Worm (Caenorhabditis elegans) whole organism, mixed stage, embryonic: Measurements from ENCODE around the gene C14A4.7.

ENCODE experiments used
- bed-3 ChIP-seq: fragments of 200-800 bp; sonication (Bioruptor generic); optimal IDR thresholded peaks from 3 replicates; lab custom pipeline; 2018; ENCODE audit warnings: mild to moderate bottlenecking, missing genetic modification characterization, moderate library complexity, missing compliant biosample characterization
- elt-3 ChIP-seq: fragments of 150-350 bp; optimal IDR thresholded peaks from 2 replicates; lab custom pipeline; 2014; ENCODE audit warnings: missing biosample characterization, missing genetic modification characterization
- nhr-76 ChIP-seq: sonication (generic microtip); optimal IDR thresholded peaks from 2 replicates; lab custom pipeline; 2017; ENCODE audit warnings: missing biosample characterization, missing genetic modification characterization
- ztf-11 ChIP-seq: fragments of 150-350 bp; optimal IDR thresholded peaks from 2 replicates; lab custom pipeline; 2014; ENCODE audit warnings: missing biosample characterization, missing genetic modification characterization

DNA sequence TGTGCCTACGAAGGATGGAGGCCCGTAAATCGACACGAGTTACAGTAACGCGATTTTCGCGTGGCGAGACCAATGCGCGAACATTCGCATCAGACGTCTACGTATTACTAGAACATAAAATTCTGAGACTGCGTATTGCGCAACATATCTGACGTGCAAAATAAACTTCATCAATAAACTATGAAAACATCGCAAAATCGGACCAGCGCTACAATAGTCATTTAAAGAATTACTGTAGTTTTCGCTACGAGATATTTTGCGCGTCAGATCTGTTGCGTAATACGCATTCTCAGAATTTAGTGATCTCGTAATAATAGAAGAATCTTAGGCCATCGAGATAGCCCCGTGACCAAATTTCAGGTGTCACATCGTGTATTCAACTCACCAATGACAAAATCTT is 2.0 kb downstream of the C14A4.7 start:
- no peak for TF ChIP-seq elt-3
- TF ChIP-seq nhr-76: no peak
- TF ChIP-seq bed-3 (GFP tag; lab: Kevin White, UChicago): no peak
- no peak for TF ChIP-seq ztf-11 (tag; lab: Kevin White, UChicago)
